Fruit fly (Drosophila melanogaster): ENCODE data around the gene alphaKap4.

DNA sequence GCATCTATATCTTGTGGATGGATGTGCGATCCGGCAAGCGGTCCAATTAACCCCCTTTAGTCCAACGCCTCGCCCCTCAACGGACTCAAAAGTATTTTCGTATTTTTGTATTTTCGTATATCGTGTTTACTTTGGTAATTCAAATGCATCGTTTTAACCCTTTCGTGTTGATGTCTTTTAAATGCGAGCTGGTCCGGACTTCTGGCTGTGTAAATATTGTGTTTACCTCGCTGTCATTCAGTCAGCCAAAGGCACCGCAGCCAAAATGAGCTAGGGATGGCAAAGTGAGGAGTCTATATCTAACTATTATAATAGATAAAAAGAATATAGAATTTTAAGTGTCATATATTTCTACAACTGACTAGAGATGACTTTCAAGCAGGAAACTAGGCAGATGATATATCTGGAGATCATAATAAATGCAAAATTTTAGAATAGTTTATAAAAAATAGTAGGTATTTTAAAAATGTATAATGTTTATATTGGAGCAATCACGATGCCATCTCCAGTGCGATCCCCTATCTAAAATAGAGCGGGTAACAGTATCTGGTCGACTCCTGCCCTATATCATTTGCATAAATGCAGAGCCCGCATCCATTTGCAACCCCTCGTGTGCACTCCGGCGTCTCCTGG is 27.1 kb downstream of the alphaKap4 start:
- TF ChIP-seq Pif1A (GFP tag; optimal IDR thresholded peaks at IDR 0.05), result no peak
- TF ChIP-seq EcR (GFP tag; optimal IDR thresholded peaks at IDR 0.05), result no peak
- TF ChIP-seq CG32121 (GFP tag; IDR thresholded peaks at IDR 0.05), result no peak
- TF ChIP-seq CG8301 (tag; optimal IDR thresholded peaks at IDR 0.05), result no peak
- TF ChIP-seq D1 (tag; optimal IDR thresholded peaks at IDR 0.05), result no peak
- no peak for TF ChIP-seq CG9948 (tag; optimal IDR thresholded peaks at IDR 0.05)
- no peak for TF ChIP-seq CG10348 (GFP tag; IDR thresholded peaks at IDR 0.05)
- no peak for TF ChIP-seq Pif1B (GFP tag; optimal IDR thresholded peaks at IDR 0.05)
